Fruit fly (Drosophila melanogaster) whole organism, pupa: ENCODE measurements around the gene CG42823.

Source experiments
- CG17806 ChIP-seq: fragments of 200-800 bp; sonication (Bioruptor generic); optimal IDR thresholded peaks from 2 replicates; lab custom pipeline; 2018; ENCODE audit warnings: missing biosample characterization, mild to moderate bottlenecking, missing genetic modification characterization, moderate library complexity
- CG8301 ChIP-seq: fragments of 200-800 bp; sonication (Bioruptor generic); optimal IDR thresholded peaks from 2 replicates; lab custom pipeline; 2018; ENCODE audit warnings: missing biosample characterization, mild to moderate bottlenecking, missing genetic modification characterization
- D1 ChIP-seq: fragments of 200-800 bp; sonication (Bioruptor generic); optimal IDR thresholded peaks from 2 replicates; lab custom pipeline; 2018; ENCODE audit warnings: missing biosample characterization, mild to moderate bottlenecking, missing genetic modification characterization, moderate library complexity
- rn ChIP-seq: fragments of 200-800 bp; sonication (Bioruptor generic); IDR thresholded peaks from 2 replicates; pipeline ENCODE4 v1.3.6; 2022; ENCODE audit warnings: missing biosample characterization, missing genetic modification characterization

dm6 chr3R:17426265-17426664, 21.4 kb upstream of the CG42823 start:
- TF ChIP-seq CG8301 (tag; lab: Kevin White, UChicago), result no peak
- no peak for TF ChIP-seq rn (GFP tag; lab: Robert Waterston, UW)
- no peak for TF ChIP-seq D1 (tag; lab: Kevin White, UChicago)
- TF ChIP-seq CG17806, result no peak
